Worm (Caenorhabditis elegans): Measurements from ENCODE around the gene athp-1.

DNA sequence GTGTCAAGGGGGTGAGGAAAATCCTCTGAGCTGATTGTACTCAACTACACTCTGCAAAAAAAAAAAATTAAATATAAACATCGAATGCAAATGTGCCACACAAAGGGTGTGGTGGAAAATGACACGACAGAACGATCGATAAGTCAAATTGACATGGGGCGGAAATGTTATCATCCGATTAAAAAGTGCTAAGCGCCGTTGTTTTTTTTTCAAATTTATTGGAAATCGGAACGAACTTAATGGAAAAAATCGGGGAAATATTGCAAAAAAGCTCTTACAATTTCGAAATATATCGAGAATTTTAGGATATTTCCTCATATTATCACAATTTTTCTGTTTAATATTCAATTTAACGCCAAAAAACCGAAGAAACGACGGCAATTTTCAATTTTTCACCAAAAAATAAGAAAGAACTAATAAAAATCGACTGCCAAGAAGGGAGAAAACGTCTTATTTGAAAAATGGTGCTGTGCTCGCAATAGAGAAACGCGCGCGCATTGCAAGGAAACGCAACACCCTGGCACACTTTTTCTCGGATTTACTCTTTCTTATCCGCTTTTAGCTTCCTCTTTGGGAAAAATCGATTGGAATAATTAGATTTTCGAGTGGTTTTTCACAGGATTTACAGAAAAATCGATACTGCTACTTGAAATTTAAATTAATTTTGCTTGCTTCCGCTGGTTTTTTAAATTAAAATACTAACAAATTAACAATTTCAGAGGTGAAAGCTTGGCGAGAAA, 12.7 kb upstream of the athp-1 start, which contains the start of the genes cey-4 and vps-50:
- TF ChIP-seq flt-1 (GFP tag; IDR thresholded peaks at IDR 0.05) (no peak), med-1 (GFP tag; optimal IDR thresholded peaks at IDR 0.05; ENCODE audit: insufficient read depth) (no peak), ztf-23 (GFP tag; IDR thresholded peaks at IDR 0.05) (no peak), ztf-29 (GFP tag; IDR thresholded peaks at IDR 0.05) (no peak)
